Fruit fly (Drosophila melanogaster): ENCODE data around the gene mri.

The mri gene

DNA sequence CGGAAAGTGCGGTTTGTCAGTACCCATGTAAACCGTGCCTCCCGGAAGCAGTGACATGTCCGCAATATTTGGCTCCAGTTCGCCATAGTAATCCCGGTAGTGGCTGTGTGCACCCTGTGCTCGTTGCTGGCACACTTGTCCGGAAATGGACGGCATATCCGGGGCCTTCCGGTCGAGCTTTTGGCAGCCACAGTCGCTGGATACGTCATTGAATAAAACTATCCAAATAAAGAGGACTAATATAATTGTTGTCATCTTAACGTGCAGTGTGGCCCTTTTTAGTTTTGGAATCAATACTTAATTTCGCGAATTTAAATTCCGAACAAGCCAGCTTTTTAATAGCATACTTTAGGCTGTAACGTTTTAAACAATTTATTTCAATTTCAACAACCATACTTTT is 24.0 kb upstream of the mri start, which contains the start of gene CG7049 (continued):
- peak; percentile 31 for TF ChIP-seq Dp (GFP tag; optimal IDR thresholded peaks at IDR 0.05)
- peak; percentile 72 for TF ChIP-seq gfzf (GFP tag; optimal IDR thresholded peaks at IDR 0.05)
- TF ChIP-seq gsb (GFP tag; IDR thresholded peaks at IDR 0.05): no peak
- no peak for TF ChIP-seq yki (optimal IDR thresholded peaks at IDR 0.05)
- TF ChIP-seq Hmr (GFP tag; optimal IDR thresholded peaks at IDR 0.05): peak; percentile 10
- TF ChIP-seq Xbp1 (GFP tag; optimal IDR thresholded peaks at IDR 0.05): no peak
- TF ChIP-seq CG3995 (GFP tag; optimal IDR thresholded peaks at IDR 0.05): peak; percentile 79
- TF ChIP-seq schlank (tag; optimal IDR thresholded peaks at IDR 0.05): no peak
- TF ChIP-seq CG2678 (tag; optimal IDR thresholded peaks at IDR 0.05): no peak
- TF ChIP-seq bsh (GFP tag; optimal IDR thresholded peaks at IDR 0.05): no peak
- TF ChIP-seq H15 (GFP tag; IDR thresholded peaks at IDR 0.05): no peak
- TF ChIP-seq CG5245 (GFP tag; optimal IDR thresholded peaks at IDR 0.05): no peak
- peak; percentile 78 for TF ChIP-seq MBD-R2 (GFP tag; IDR thresholded peaks at IDR 0.05)
- no peak for TF ChIP-seq NC2α (GFP tag; optimal IDR thresholded peaks at IDR 0.05)
- TF ChIP-seq mirr (GFP tag; optimal IDR thresholded peaks at IDR 0.05): no peak
- TF ChIP-seq CG17802 (tag; optimal IDR thresholded peaks at IDR 0.05): no peak
- peak; percentile 57 for TF ChIP-seq sens (GFP tag)
- no peak for TF ChIP-seq wek (GFP tag; optimal IDR thresholded peaks at IDR 0.05)
- peak in 1 of 3 experiments; percentile 18 for TF ChIP-seq Stat92E (GFP tag; optimal IDR thresholded peaks at IDR 0.05)
- no peak for TF ChIP-seq Kr (GFP tag; optimal IDR thresholded peaks at IDR 0.05)
- no peak for TF ChIP-seq CG7928 (GFP tag; optimal IDR thresholded peaks at IDR 0.05)
- TF ChIP-seq CG11695 (GFP tag; IDR thresholded peaks at IDR 0.05): no peak
- peak; percentile 5 for TF ChIP-seq CG4424 (GFP tag; optimal IDR thresholded peaks at IDR 0.05)
- TF ChIP-seq CG7745 (tag; optimal IDR thresholded peaks at IDR 0.05): no peak
- TF ChIP-seq Xrp1 (GFP tag; IDR thresholded peaks at IDR 0.05): no peak
- no peak for TF ChIP-seq Taf1 (GFP tag; IDR thresholded peaks at IDR 0.05)

dm6 chr3L:177938-178337 is 22.0 kb upstream of the mri start:
- TF ChIP-seq cad (GFP tag; optimal IDR thresholded peaks at IDR 0.05): no peak
- TF ChIP-seq row (GFP tag; IDR thresholded peaks at IDR 0.05): 0 out of 3 replicates have a peak, but pooled peaks have one; percentile 15
- no peak for TF ChIP-seq en (GFP tag; optimal IDR thresholded peaks at IDR 0.05)
- no peak for TF ChIP-seq gro (GFP tag; optimal IDR thresholded peaks at IDR 0.05)
- TF ChIP-seq seq (GFP tag; IDR thresholded peaks at IDR 0.05): no peak
- TF ChIP-seq Hand (GFP tag; optimal IDR thresholded peaks at IDR 0.05): no peak
- TF ChIP-seq CG9727 (GFP tag; optimal IDR thresholded peaks at IDR 0.05): no peak
- TF ChIP-seq CG12219 (GFP tag; optimal IDR thresholded peaks at IDR 0.05): no peak
- no peak for TF ChIP-seq gce (GFP tag; IDR thresholded peaks at IDR 0.05)
- TF ChIP-seq bbx (GFP tag; IDR thresholded peaks at IDR 0.05; ENCODE audit: partially characterized antibody): peak; percentile 65
- peak; percentile 70 for TF ChIP-seq Dll (GFP tag; IDR thresholded peaks at IDR 0.05; ENCODE audit: partially characterized antibody)
- TF ChIP-seq grau (tag; optimal IDR thresholded peaks at IDR 0.05): no peak
- no peak for TF ChIP-seq Mad (GFP tag; optimal IDR thresholded peaks at IDR 0.05)
- TF ChIP-seq Doc3 (GFP tag; IDR thresholded peaks at IDR 0.05; ENCODE audit: partially characterized antibody): peak; percentile 25; the same call in 1 of the 3 replicates
- TF ChIP-seq HHEX (GFP tag; optimal IDR thresholded peaks at IDR 0.05): no peak
- peak; percentile 7 for TF ChIP-seq Sry-δ (GFP tag; optimal IDR thresholded peaks at IDR 0.05)
- no peak for TF ChIP-seq Spps (tag; optimal IDR thresholded peaks at IDR 0.05)
- no peak for TF ChIP-seq cg (GFP tag; optimal IDR thresholded peaks at IDR 0.05)
- no peak for TF ChIP-seq MTF-1 (GFP tag; optimal IDR thresholded peaks at IDR 0.05; ENCODE audit: borderline replicate concordance)
- TF ChIP-seq knrl (GFP tag; IDR thresholded peaks at IDR 0.05; ENCODE audit: partially characterized antibody): peak; percentile 37; the same call in 1 of the 3 replicates
- no peak for TF ChIP-seq dm (GFP tag; optimal IDR thresholded peaks at IDR 0.05)
- TF ChIP-seq CG13296 (GFP tag; optimal IDR thresholded peaks at IDR 0.05): no peak
- TF ChIP-seq Opbp (GFP tag; IDR thresholded peaks at IDR 0.05; ENCODE audit: partially characterized antibody): peak; percentile 57; the same call in 1 of the 3 replicates
- no peak for TF ChIP-seq h (optimal IDR thresholded peaks at IDR 0.05)
- no peak for TF ChIP-seq CG30403 (GFP tag; optimal IDR thresholded peaks at IDR 0.05)
- TF ChIP-seq cas (GFP tag; IDR thresholded peaks at IDR 0.05): no peak
- no peak for TF ChIP-seq dati (GFP tag; IDR thresholded peaks at IDR 0.05)

Data from whole organism, embryonic.